Fruit fly (Drosophila melanogaster) whole organism, larva: ENCODE measurements around the gene CG32986.

Experiments used
- noc ChIP-seq: fragments of 200-800 bp; sonication (Bioruptor generic); optimal IDR thresholded peaks from 3 replicates; lab custom pipeline; 2019; ENCODE audit warnings: missing biosample characterization, mild to moderate bottlenecking, missing genetic modification characterization, moderate library complexity

Gene CG32986

DNA sequence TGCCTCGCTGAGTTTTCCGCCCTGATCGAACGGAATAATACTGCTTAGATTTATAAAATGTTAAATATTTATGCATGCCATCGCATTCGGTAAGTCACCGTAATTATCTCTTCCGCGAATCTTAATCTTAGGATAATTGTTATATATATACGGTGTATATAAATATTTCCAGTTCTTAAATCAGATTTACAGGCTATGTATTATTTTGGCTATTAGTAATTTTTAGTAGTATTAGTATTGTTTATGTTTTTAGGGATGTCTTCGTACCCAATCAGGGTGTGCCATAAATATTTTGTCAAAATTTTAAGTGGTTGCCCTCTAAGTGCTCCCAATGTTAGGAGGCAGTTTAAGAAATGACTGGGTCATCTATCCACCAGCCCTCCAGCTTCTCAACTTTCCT, at the start of gene CG32986:
Gene CG32986 (plus strand): TSS at position 301 of the 400 bp plus-strand sequence.
- no peak for TF ChIP-seq noc

DNA sequence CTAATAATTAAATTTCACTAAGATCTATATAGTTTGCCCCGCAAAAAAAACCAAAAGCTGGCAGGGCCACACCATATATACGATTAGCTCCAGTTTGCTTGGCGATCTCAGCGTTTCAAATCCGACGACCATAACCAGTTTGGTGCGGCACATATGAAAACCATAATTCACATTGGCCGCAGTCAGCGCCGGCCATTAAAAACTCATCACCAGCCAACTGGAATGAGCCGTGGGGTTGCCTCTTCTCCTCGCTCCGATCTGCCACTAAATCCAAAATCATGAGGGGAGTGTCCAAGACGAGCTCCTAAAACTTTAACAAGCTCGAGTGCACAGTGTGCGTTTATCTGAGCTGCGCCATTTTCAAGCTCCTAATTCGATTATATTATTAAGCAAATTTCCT, 45.2 kb upstream of the CG32986 start:
- TF ChIP-seq noc: no peak

DNA sequence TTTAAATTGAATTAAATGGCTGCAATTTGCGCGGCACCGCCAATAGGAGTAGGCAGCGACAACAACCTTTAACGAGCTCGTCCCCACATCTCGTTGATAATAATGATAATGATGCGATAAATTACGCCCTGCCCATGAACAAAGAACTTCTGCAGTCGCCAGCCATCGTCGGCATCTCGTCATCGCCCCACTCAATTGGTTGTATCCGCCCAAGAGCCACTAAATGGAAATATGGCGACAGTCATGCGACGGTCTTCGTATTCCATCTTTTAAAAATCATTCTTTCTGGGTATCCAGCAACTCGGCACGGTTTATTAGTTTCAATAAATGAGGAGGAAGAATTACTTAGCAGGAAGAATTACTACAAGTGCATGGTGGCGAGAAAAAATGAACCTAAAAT, 42.0 kb upstream of the CG32986 start:
- TF ChIP-seq noc: no peak

DNA sequence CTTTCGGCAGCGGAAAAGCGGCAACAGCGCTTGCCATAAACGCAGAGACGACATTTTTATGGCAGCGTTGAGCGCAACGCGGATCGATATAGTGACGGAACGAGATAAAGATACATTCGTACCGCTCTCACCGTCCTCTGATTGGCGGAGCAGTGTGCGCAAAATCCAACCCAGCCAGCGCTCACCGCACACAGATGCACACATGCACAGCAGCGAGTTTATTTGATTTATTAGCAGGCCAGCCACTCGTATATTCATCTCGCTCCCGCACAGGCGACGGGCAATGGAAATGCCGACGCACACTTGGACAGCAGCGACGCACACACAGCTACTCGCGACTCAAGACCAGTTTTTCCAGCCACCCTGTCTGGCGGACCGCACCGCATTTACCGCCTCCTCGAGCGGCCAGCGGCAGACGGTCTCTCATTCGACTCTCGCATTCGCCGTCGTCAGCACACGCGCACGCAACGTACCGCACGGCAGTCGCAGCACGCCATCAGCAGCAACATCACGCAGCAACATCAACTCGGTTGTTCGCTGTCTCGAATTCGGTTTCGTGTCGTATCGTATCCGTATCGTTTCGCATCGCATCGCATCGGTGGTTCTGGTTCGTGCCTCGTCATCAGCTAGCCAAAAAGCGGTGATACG, 37.2 kb upstream of the CG32986 start, which contains the start of gene SoxN:
Gene SoxN (plus strand): TSS at position 424 of the 648 bp plus-strand sequence.
- no peak for TF ChIP-seq noc

DNA sequence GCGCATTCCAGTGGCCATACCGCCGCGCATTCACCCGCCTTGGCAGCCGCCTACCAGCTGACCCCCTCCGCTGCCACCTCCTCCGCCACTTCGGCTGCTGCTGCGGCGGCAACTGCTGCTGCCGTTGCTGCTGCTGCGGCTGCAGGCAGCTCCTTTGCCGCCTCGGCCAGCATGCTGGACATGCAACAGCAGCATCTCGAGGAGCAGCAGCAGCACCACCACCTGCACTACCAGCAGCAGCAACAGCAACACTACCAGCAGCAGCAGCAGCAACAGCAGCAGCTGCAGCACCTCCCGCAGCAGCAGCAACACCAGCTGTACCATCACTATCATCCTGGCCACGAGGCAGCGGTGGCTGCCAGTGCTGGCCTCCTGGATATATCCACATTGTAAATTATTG, 34.2 kb upstream of the CG32986 start:
- no peak for TF ChIP-seq noc

DNA sequence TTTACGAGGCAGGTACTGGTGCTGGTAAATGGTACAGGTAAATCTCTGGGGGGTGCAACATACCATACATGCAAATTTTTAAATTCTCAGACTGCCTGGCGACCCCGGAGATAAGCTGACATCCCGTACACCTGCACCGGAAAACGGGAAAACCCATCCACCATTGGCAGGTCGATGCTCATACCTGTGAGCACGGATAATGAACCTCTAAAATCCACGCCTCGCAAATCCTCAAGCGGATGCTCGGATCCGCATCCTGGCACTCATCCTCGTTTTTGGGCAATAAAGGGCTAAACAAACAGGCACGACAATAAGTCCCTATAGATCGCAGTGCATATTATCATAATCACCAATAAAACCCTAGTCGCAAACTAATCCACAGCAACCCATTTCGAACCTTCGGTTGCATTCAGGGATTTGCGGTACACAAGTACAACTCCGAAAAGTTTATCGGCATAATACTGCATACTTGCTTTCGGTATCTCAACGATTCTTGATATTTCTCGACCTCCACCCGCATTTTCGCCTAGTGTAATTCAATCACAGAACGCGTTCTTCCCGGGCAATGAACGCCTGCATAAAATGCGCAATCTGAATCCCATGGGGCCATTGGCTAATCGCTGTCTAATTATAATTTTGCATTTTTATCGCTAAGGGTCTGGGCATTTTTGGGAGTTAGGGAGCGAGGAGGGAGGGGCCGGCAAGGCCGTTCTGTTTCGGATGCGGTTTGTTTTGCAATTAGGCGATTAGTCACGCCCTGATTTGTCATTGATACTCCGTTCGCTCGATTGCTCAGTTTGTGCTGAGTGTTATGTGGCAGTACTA, 30.0 kb upstream of the CG32986 start:
- no peak for TF ChIP-seq noc

DNA sequence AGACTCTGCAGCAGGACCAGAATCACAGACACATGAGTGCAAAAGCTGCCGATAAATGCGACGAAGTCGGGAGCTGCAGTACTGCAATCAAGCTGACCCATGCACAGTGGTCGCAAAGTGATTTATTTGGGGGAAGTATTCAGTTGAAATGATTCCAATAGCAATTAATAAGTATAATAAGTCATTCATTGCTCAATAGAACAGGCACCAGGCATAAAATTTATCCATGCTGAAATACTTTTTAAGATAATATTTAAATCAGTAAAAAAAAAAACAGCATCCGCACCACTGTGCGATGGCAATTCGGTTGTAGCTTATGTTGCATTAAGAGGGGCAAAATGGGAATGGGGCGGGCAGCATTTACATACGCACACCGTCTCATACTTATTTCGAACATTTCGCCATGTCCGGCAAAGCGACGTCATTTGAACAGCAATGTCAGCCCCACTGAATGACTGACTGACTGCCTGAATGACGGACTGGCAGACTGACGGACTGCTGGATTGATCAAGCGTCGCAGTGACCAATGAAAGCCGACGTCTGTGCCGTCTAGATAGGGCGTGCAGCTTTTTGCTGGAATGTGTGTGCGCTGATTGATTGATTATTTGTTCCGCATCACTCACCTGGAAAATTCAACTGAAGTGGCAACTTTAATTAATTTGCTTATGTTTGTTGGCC, 27.6 kb upstream of the CG32986 start:
- TF ChIP-seq noc: no peak

DNA sequence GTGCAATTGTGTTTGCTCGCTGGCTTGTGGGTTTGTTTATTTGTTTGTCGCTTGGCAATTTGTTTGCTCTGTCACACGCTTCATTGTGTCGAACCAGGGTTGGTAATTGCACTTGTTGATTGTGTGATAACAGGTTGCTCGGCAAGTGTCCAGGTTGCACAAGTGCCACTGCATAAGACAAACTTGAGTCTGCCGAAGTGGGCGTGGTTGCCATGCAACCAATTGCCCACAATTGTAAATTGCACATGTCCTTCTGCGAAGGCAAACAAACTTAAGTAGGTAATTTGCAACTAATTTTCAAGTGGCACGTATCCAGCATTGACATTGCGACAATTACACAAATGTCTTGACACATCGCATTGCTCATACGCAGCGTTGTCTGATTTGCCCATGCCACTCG, 23.4 kb upstream of the CG32986 start:
- TF ChIP-seq noc: no peak

DNA sequence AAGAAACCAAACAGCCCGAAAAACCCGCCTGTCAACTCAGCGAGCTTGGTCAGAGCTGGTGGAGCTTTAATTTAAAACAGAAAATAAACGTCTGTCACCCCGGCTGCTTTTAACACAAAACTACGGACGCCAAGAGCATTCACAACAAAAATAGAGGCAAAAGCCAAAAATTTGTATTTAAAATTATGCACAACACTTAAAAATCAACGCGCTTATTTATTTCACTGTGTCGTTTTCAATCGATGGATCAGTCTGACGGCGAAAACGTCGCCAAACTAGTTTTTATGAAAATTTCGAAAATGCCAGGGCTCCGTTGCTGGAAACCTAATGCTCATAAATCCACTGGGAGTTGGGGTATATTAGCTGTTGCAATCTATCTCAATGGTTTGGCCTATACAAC, 21.9 kb upstream of the CG32986 start:
- peak; percentile 12 for TF ChIP-seq noc

DNA sequence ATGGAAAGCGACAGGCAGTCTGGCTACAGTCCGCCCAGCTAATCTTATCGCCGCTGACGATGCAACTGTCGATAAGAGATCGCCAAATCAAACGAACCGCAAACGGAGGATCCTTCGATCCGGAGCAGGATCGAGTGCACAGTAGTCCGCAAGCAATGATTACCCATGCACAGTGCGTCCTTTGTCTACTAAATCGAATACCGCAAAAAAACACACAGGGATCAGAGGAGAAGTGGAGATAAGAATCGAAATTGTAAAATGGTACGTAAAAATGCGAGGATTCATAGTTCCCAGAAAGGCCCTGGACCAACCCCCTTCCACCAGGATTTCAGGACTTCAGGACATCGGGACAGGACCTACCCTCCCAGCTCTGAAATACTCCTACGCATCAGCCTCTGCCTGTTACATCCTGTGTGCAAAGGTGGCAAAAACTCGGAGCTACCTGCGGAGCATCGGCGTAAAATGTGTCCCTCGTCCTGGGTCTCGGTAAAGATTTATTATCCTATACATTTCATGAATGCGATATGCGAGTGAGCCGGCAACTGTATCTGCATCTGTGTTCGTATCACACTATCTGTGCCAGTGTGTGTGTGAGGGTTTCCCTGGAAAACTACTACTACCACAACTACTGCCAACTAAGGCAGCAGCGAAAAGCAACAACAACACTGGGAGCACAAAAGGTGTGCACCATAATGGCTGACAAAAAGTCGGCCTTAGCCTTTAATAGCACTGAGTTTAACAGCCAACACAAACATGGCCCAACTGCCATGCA, 20.9 kb upstream of the CG32986 start:
- no peak for TF ChIP-seq noc

DNA sequence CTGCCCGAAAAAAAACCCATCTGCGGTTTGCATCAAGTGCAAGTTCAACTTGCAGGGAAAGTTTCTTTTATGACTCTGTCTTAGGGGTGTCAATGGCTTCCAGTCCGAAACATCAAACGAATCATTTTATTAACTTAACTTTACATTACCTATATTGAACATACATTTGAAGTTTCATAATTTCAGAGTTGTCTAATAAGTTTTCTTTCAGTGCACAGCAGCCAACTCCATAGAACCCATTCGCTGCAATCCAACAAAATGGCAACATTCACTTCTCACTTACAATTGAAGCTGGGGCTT, 20.4 kb upstream of the CG32986 start:
- TF ChIP-seq noc: no peak

DNA sequence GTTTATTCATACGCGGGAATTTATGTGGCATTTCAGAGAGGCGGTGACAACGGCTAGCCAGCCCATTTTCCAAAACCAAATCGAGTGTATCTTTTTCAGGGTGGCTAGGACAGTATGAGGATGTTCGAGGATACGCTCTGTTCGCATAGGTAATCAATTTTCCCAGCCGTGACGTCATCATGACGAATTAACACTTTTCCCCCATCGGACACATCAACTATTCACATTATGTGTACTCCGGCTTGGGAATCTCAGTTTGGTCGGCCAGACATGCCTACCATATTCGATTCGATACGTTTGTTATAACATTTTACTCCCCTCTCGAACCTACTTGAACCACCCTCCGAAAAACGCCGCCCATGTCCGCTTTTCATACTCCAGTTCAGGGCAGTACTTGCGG, 19.0 kb upstream of the CG32986 start:
- TF ChIP-seq noc: no peak

DNA sequence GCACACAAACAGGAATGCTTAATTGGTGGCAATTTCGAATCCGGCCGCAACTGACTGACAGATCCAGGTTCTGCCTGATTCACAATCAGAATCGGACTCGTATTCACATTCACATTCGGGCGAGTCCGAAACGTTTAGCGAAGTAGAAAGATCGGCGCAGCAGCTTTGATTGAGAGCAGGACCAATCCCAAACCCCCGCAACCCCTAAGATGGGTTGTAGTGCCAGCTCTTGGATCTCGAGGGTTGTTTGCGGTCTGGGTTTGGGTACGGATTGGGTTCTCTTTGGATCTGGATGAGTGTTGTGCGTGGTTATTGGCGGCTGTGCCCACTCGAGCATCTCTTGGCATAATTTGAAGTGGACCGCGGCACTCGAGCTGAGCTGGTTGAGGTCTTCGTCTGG, 17.9 kb upstream of the CG32986 start:
- TF ChIP-seq noc: no peak

DNA sequence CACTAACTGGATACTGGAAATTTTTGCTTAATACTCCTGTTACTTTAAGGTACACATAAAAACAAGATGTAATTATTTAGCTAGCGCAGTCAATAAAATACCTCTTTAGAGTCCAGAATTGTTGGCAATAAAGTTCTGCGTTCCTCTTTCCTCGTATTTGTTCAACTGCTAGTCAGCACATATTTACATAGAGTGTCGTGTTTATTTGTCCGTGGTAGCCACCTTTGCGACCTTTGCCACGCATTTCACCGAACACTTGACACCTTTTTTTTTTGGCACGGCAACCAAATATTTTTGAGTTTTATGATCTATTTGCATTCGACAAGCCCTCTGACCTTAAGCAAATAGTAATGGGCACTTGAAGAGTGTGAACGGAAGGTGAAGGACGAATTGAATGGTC, 16.6 kb upstream of the CG32986 start:
- TF ChIP-seq noc: peak; percentile 79

DNA sequence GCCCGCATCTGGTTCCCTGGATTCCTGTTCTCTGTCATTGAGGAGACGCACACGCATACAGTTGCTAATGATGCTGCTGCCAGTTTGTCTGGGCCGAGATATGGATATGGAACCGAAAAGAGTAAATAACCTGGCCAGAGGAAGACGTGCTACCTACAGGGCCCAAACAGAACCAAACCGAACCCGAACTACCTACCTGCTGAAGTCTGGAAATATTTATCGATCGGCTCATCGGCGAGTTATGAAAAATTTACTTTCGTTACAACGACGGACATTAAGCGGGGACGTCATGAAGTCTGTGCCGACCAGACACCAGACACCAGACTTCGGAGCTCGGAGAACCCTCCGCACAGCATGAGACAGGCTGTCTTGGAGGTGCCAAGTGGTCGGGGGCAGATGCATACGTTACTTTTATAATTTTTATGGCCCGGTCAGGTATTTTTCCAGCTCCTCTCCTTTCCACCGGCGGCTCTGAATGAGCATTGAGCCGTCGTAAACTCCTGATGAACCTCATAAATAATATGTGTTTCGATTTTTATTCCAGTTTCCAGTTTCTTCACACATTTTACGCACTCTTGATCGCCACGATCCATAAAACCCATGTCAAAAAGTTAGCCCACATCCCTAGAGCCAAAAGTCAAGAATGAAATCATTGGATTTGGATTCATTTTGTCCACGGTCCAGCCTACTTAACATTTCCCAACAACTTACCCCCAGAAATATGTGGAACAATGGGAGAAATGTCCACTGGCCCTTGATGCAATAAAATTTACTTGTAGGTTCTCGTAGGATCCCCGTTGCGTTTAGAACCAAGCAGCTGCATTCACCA, 15.6 kb upstream of the CG32986 start:
- TF ChIP-seq noc: no peak

DNA sequence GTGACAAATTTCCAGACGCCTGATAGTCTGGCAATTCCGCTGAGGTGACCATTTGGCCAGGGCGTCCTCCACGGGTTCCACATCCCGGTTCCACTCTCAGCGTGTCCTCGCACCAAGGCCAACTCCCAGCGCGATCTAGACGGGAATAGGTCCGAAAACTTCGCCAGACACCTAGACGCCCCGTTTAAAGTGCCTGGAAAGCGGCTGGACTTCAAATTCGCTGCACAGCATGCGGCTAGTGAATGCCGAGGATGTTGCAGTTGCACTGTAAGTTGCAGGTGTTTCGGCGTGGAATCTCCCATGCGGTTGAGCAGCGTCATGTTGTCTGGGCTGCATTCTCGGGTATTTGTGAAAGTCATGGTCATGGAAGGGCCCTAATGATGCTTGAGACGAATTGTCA, 13.4 kb upstream of the CG32986 start:
- TF ChIP-seq noc: no peak
